Worm (Caenorhabditis elegans) whole organism, mixed stage, embryonic: ENCODE results near the gene Y54F10AR.1.

Experiments
- bed-3 ChIP-seq: fragments of 200-800 bp; sonication (Bioruptor generic); optimal IDR thresholded peaks from 3 replicates; lab custom pipeline; 2018; ENCODE audit warnings: mild to moderate bottlenecking, missing genetic modification characterization, moderate library complexity, missing compliant biosample characterization
- lin-13 ChIP-seq: fragments of 150-350 bp; optimal IDR thresholded peaks from 2 replicates; lab custom pipeline; 2014; ENCODE audit warnings: missing biosample characterization, missing genetic modification characterization

ce11 chrIII:2586193-2586592, 10.7 kb upstream of the Y54F10AR.1 start, which contains the start of gene gpa-17:
- TF ChIP-seq bed-3 (GFP tag; lab: Kevin White, UChicago) (no peak), lin-13 (tag; lab: Kevin White, UChicago) (no peak)
